Worm (Caenorhabditis elegans) whole organism, L3 larva: ENCODE results near the gene ZK632.10.

Experiments used
- ama-1 ChIP-seq: fragments of 150-350 bp; optimal IDR thresholded peaks from 2 replicates; lab custom pipeline; 2018
- ceh-82 ChIP-seq: fragments of 150-350 bp; optimal IDR thresholded peaks from 2 replicates; lab custom pipeline; 2014; ENCODE audit warnings: missing biosample characterization, missing genetic modification characterization
- egl-27 ChIP-seq: sonication (generic microtip); optimal IDR thresholded peaks from 4 replicates; lab custom pipeline; 2017; ENCODE audit warnings: missing biosample characterization, missing genetic modification reagents, missing genetic modification characterization
- elt-3 ChIP-seq, 3 experiments: fragments of 150-350 bp in 1 of 3; sonication (generic microtip) in 2 of 3; optimal IDR thresholded peaks; 2 replicates in 2 of 3; 4 replicates in 1 of 3; lab custom pipeline; 2014 to 2017; ENCODE audit warnings: missing biosample characterization in 3 of 3, missing genetic modification characterization in 3 of 3
- lin-15B ChIP-seq: fragments of 150-350 bp; optimal IDR thresholded peaks from 2 replicates; lab custom pipeline; 2014; ENCODE audit warnings: missing biosample characterization, missing genetic modification characterization
- mdl-1 ChIP-seq: fragments of 150-350 bp; optimal IDR thresholded peaks from 2 replicates; lab custom pipeline; 2014; ENCODE audit warnings: missing biosample characterization, missing genetic modification characterization
- nhr-237 ChIP-seq: fragments of 150-350 bp; optimal IDR thresholded peaks from 2 replicates; lab custom pipeline; 2014; ENCODE audit warnings: missing biosample characterization, missing genetic modification characterization
- unc-62 ChIP-seq: fragments of 150-350 bp; sonication (generic microtip); optimal IDR thresholded peaks from 4 replicates; lab custom pipeline; 2014; ENCODE audit warnings: missing biosample characterization, missing genetic modification reagents, missing genetic modification characterization

DNA sequence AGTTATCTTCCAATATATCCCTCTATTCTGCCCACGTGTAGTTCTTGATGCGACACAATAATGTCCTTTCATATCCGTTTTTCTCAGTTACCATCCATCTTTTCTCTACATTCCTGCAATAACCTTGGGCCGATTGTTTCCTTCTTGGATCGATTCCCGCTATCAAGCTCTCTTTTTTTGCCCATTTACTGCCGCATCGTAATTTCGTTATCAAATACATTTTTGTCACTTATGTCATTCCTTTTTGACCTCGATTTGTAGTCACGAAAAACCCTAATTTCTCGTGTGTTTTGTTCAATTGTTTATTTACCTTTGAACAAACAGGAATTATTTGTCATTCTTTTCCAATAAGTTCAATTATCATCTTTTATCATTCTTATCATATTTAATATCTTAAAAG, 22.4 kb upstream of the ZK632.10 start:
- no peak for TF ChIP-seq unc-62 (GFP tag; lab: Kevin White, UChicago)
- TF ChIP-seq nhr-237 (tag; lab: Kevin White, UChicago), result no peak
- no peak for TF ChIP-seq ama-1 (lab: Kevin White, UChicago)
- peak in 2 of 3 experiments; percentile 9 to 57 for TF ChIP-seq elt-3 (tag; optimal IDR thresholded peaks at IDR 0.05; lab: Kevin White, UChicago)
- TF ChIP-seq mdl-1 (tag; lab: Kevin White, UChicago), result no peak
- no peak for TF ChIP-seq ceh-82 (tag; lab: Kevin White, UChicago)
- no peak for TF ChIP-seq lin-15B (tag; lab: Kevin White, UChicago)
- TF ChIP-seq egl-27, result no peak
